Worm (Caenorhabditis elegans): Measurements from ENCODE around the gene arg-1.

- TF ChIP-seq ctbp-1 (GFP tag; IDR thresholded peaks at IDR 0.05) (no peak), nhr-48 (tag; optimal IDR thresholded peaks at IDR 0.05) (no peak), dpl-1 (GFP tag; optimal IDR thresholded peaks at IDR 0.05) (no peak), spr-3 (GFP tag; optimal IDR thresholded peaks at IDR 0.05) (no peak), lin-29 (GFP tag; IDR thresholded peaks at IDR 0.05) (no peak), nhr-41 (GFP tag; IDR thresholded peaks at IDR 0.05) (no peak), aha-1 (tag) (no peak), snpc-4 (tag; optimal IDR thresholded peaks at IDR 0.05) (no peak), gei-8 (GFP tag; optimal IDR thresholded peaks at IDR 0.05) (no peak), ceh-28 (tag; optimal IDR thresholded peaks at IDR 0.05) (no peak)
Observed at ce11 chrX:1785692-1786091, 1.0 kb upstream of the arg-1 start.

Data from whole organism, L4 larva.